Worm (Caenorhabditis elegans) whole organism, late embryonic: Measurements from ENCODE around the gene crls-1.

Source experiments
- C08G9.2 ChIP-seq: sonication (generic microtip); optimal IDR thresholded peaks from 2 replicates; lab custom pipeline; 2016; ENCODE audit warnings: mild to moderate bottlenecking, missing genetic modification characterization, moderate library complexity, missing compliant biosample characterization
- C38D4.7 ChIP-seq: fragments of 200-800 bp; sonication (Bioruptor generic); optimal IDR thresholded peaks from 2 replicates; lab custom pipeline; 2018; ENCODE audit warnings: mild to moderate bottlenecking, missing genetic modification characterization, moderate library complexity, missing compliant biosample characterization
- K09A11.1 ChIP-seq: sonication (generic microtip); optimal IDR thresholded peaks from 2 replicates; lab custom pipeline; 2017; ENCODE audit warnings: antibody characterized with exemption, mild to moderate bottlenecking, missing genetic modification characterization, missing compliant biosample characterization; ENCODE audit not compliant: insufficient read depth
- T23F11.4 ChIP-seq: fragments of 200-800 bp; sonication (Bioruptor generic); optimal IDR thresholded peaks from 2 replicates; lab custom pipeline; 2018; ENCODE audit warnings: mild to moderate bottlenecking, missing genetic modification characterization, missing compliant biosample characterization
- ahr-1 ChIP-seq: sonication (generic microtip); optimal IDR thresholded peaks from 2 replicates; lab custom pipeline; 2016; ENCODE audit warnings: missing genetic modification characterization, missing compliant biosample characterization
- ama-1 ChIP-seq: fragments of 150-350 bp; optimal IDR thresholded peaks from 2 replicates; lab custom pipeline; 2014
- ceh-2 ChIP-seq: sonication (generic microtip); optimal IDR thresholded peaks from 2 replicates; lab custom pipeline; 2016; ENCODE audit warnings: missing genotype, missing genetic modification characterization, missing compliant biosample characterization
- ceh-22 ChIP-seq: sonication (generic microtip); optimal IDR thresholded peaks from 2 replicates; lab custom pipeline; 2017; ENCODE audit warnings: missing biosample characterization, missing genetic modification characterization
- ceh-24 ChIP-seq: sonication (generic microtip); optimal IDR thresholded peaks from 2 replicates; lab custom pipeline; 2016; ENCODE audit warnings: mild to moderate bottlenecking, missing genetic modification characterization, missing compliant biosample characterization
- ceh-45 ChIP-seq: fragments of 200-800 bp; sonication (Bioruptor generic); IDR thresholded peaks from 2 replicates; pipeline ENCODE4 v1.3.6; 2022; ENCODE audit warnings: missing genetic modification reagents, missing genetic modification characterization, missing compliant biosample characterization
- ceh-48 ChIP-seq: sonication (generic microtip); optimal IDR thresholded peaks from 2 replicates; lab custom pipeline; 2016; ENCODE audit warnings: missing genetic modification characterization, inconsistent platforms, missing compliant biosample characterization
- ceh-6 ChIP-seq: fragments of 200-800 bp; sonication (Bioruptor generic); optimal IDR thresholded peaks from 2 replicates; lab custom pipeline; 2018; ENCODE audit warnings: mild to moderate bottlenecking, missing genetic modification characterization, missing compliant biosample characterization
- ceh-9 ChIP-seq: sonication (generic microtip); optimal IDR thresholded peaks from 2 replicates; lab custom pipeline; 2016; ENCODE audit warnings: mild to moderate bottlenecking, missing genetic modification characterization, inconsistent platforms, missing compliant biosample characterization
- che-1 ChIP-seq: sonication (generic microtip); optimal IDR thresholded peaks from 2 replicates; lab custom pipeline; 2016; ENCODE audit warnings: mild to moderate bottlenecking, missing genetic modification characterization, missing compliant biosample characterization
- dmd-4 ChIP-seq: sonication (generic microtip); optimal IDR thresholded peaks from 2 replicates; lab custom pipeline; 2016; ENCODE audit warnings: borderline replicate concordance, missing genetic modification characterization, missing compliant biosample characterization
- dve-1 ChIP-seq: sonication (generic microtip); optimal IDR thresholded peaks from 2 replicates; lab custom pipeline; 2017; ENCODE audit warnings: antibody characterized with exemption, mild to moderate bottlenecking, missing genetic modification characterization, missing compliant biosample characterization
- elt-2 ChIP-seq: sonication (generic microtip); optimal IDR thresholded peaks from 2 replicates; lab custom pipeline; 2016; ENCODE audit warnings: missing genetic modification reagents, missing genetic modification characterization, missing compliant biosample characterization
- elt-4 ChIP-seq: sonication (generic microtip); optimal IDR thresholded peaks from 2 replicates; lab custom pipeline; 2016; ENCODE audit warnings: missing genetic modification characterization, missing compliant biosample characterization
- ets-4 ChIP-seq: sonication (generic microtip); optimal IDR thresholded peaks from 2 replicates; lab custom pipeline; 2016; ENCODE audit warnings: missing genetic modification characterization, missing compliant biosample characterization
- fkh-10 ChIP-seq: fragments of 150-350 bp; optimal IDR thresholded peaks from 2 replicates; lab custom pipeline; 2014; ENCODE audit warnings: missing biosample characterization, missing genetic modification reagents, missing genetic modification characterization
- gmeb-2 ChIP-seq: sonication (generic microtip); optimal IDR thresholded peaks from 2 replicates; lab custom pipeline; 2016; ENCODE audit warnings: missing genetic modification characterization, inconsistent platforms, missing compliant biosample characterization
- hlh-15 ChIP-seq: sonication (generic microtip); optimal IDR thresholded peaks from 2 replicates; lab custom pipeline; 2016; ENCODE audit warnings: missing genetic modification characterization, missing compliant biosample characterization
- hlh-30 ChIP-seq: sonication (generic microtip); optimal IDR thresholded peaks from 2 replicates; lab custom pipeline; 2017; ENCODE audit warnings: antibody characterized with exemption, missing genetic modification characterization, missing compliant biosample characterization; ENCODE audit not compliant: insufficient read depth
- hlh-8 ChIP-seq: sonication (generic microtip); optimal IDR thresholded peaks from 2 replicates; lab custom pipeline; 2016; ENCODE audit warnings: missing genotype, missing genetic modification characterization, missing compliant biosample characterization
- lim-6 ChIP-seq: sonication (generic microtip); optimal IDR thresholded peaks from 2 replicates; lab custom pipeline; 2016; ENCODE audit warnings: missing genetic modification characterization, missing compliant biosample characterization
- madf-2 ChIP-seq: sonication (generic microtip); optimal IDR thresholded peaks from 2 replicates; lab custom pipeline; 2017; ENCODE audit warnings: missing genetic modification characterization, missing compliant biosample characterization
- mec-3 ChIP-seq: sonication (generic microtip); optimal IDR thresholded peaks from 2 replicates; lab custom pipeline; 2016; ENCODE audit warnings: borderline replicate concordance, missing genetic modification characterization, missing compliant biosample characterization
- nhr-11 ChIP-seq: fragments of 150-350 bp; optimal IDR thresholded peaks from 2 replicates; lab custom pipeline; 2014; ENCODE audit warnings: missing biosample characterization, missing genetic modification characterization
- pag-3 ChIP-seq: sonication (generic microtip); optimal IDR thresholded peaks from 2 replicates; lab custom pipeline; 2016; ENCODE audit warnings: missing compliant biosample characterization, missing genetic modification characterization, borderline replicate concordance
- pha-2 ChIP-seq: sonication (generic microtip); optimal IDR thresholded peaks from 2 replicates; lab custom pipeline; 2017; ENCODE audit warnings: mild to moderate bottlenecking, missing genetic modification characterization, missing compliant biosample characterization
- pha-4 ChIP-seq: fragments of 150-350 bp; optimal IDR thresholded peaks from 2 replicates; lab custom pipeline; 2018; ENCODE audit warnings: missing biosample characterization, missing genetic modification reagents, missing genetic modification characterization
- pqm-1 ChIP-seq: sonication (generic microtip); optimal IDR thresholded peaks from 2 replicates; lab custom pipeline; 2016; ENCODE audit warnings: missing genetic modification characterization, missing compliant biosample characterization
- ref-2 ChIP-seq: sonication (generic microtip); optimal IDR thresholded peaks from 2 replicates; lab custom pipeline; 2016; ENCODE audit warnings: missing genetic modification characterization, missing compliant biosample characterization
- rnt-1 ChIP-seq: sonication (generic microtip); optimal IDR thresholded peaks from 2 replicates; lab custom pipeline; 2016; ENCODE audit warnings: missing genetic modification characterization, missing compliant biosample characterization
- sdc-2 ChIP-seq: sonication (generic microtip); optimal IDR thresholded peaks from 2 replicates; lab custom pipeline; 2016; ENCODE audit warnings: missing genotype, missing genetic modification characterization, missing compliant biosample characterization
- tbx-2 ChIP-seq: sonication (generic microtip); optimal IDR thresholded peaks from 2 replicates; lab custom pipeline; 2016; ENCODE audit warnings: missing genetic modification characterization, missing compliant biosample characterization
- ttx-3 ChIP-seq: sonication (generic microtip); optimal IDR thresholded peaks from 2 replicates; lab custom pipeline; 2016; ENCODE audit warnings: missing genetic modification reagents, missing genetic modification characterization, missing compliant biosample characterization
- unc-55 ChIP-seq: sonication (generic microtip); optimal IDR thresholded peaks from 2 replicates; lab custom pipeline; 2017; ENCODE audit warnings: missing biosample characterization, missing genetic modification reagents, missing genetic modification characterization
- zip-5 ChIP-seq: sonication (generic microtip); optimal IDR thresholded peaks from 2 replicates; lab custom pipeline; 2016; ENCODE audit warnings: missing genetic modification characterization, missing compliant biosample characterization
- ztf-16 ChIP-seq: sonication (generic microtip); optimal IDR thresholded peaks from 2 replicates; lab custom pipeline; 2017; ENCODE audit warnings: missing genetic modification characterization, missing compliant biosample characterization

crls-1 gene

ce11 chrIII:907311-907710 lies 2.4 kb downstream of the crls-1 start, which contains the start of gene F23H11.4:
Gene F23H11.4, minus strand, starts transcription at chrIII:907539.
- no peak for TF ChIP-seq fkh-10 (GFP tag; lab: Kevin White, UChicago)
- TF ChIP-seq pqm-1 (tag; lab: Kevin White, UChicago): no peak
- no peak for TF ChIP-seq ceh-22 (tag; lab: Kevin White, UChicago)
- TF ChIP-seq dve-1 (tag; lab: Kevin White, UChicago): no peak
- TF ChIP-seq K09A11.1 (tag; lab: Kevin White, UChicago): no peak
- TF ChIP-seq pha-4 (tag; lab: Kevin White, UChicago): no peak
- TF ChIP-seq pag-3 (tag; lab: Kevin White, UChicago): no peak
- no peak for TF ChIP-seq C08G9.2 (tag; lab: Kevin White, UChicago)
- no peak for TF ChIP-seq ref-2 (tag; lab: Kevin White, UChicago)
- no peak for TF ChIP-seq ceh-24
- TF ChIP-seq nhr-11: no peak
- no peak for TF ChIP-seq ceh-48
- no peak for TF ChIP-seq ttx-3
- TF ChIP-seq mec-3 (tag; lab: Kevin White, UChicago): no peak
- no peak for TF ChIP-seq ceh-2 (tag; lab: Kevin White, UChicago)
- TF ChIP-seq hlh-15 (tag; lab: Kevin White, UChicago): no peak

ce11 chrIII:901600-902250 lies 8.0 kb downstream of the crls-1 start:
- no peak for TF ChIP-seq sdc-2
- no peak for TF ChIP-seq hlh-15 (tag; lab: Kevin White, UChicago)
- TF ChIP-seq ceh-22 (tag; lab: Kevin White, UChicago): no peak
- no peak for TF ChIP-seq madf-2 (tag; lab: Kevin White, UChicago)
- TF ChIP-seq rnt-1 (tag; lab: Kevin White, UChicago): no peak
- no peak for TF ChIP-seq ahr-1 (tag; lab: Kevin White, UChicago)
- TF ChIP-seq elt-2 (tag; lab: Kevin White, UChicago): no peak
- TF ChIP-seq ztf-16 (tag; lab: Kevin White, UChicago): no peak
- no peak for TF ChIP-seq che-1 (tag; lab: Kevin White, UChicago)
- no peak for TF ChIP-seq tbx-2 (tag; lab: Kevin White, UChicago)
- no peak for TF ChIP-seq ceh-6 (GFP tag; lab: Kevin White, UChicago)
- no peak for TF ChIP-seq C38D4.7 (GFP tag; lab: Kevin White, UChicago)
- no peak for TF ChIP-seq hlh-8 (tag; lab: Kevin White, UChicago)
- TF ChIP-seq elt-4 (tag; lab: Kevin White, UChicago): no peak
- TF ChIP-seq ttx-3: no peak
- no peak for TF ChIP-seq unc-55
- no peak for TF ChIP-seq gmeb-2 (tag; lab: Kevin White, UChicago)
- TF ChIP-seq fkh-10 (GFP tag; lab: Kevin White, UChicago): no peak

ce11 chrIII:901148-901547 lies 8.6 kb downstream of the crls-1 start, which contains the start of gene sucl-2:
Gene sucl-2, minus strand, starts transcription at chrIII:901412.
- TF ChIP-seq K09A11.1 (tag; lab: Kevin White, UChicago): no peak
- no peak for TF ChIP-seq pha-2
- TF ChIP-seq gmeb-2 (tag; lab: Kevin White, UChicago): no peak
- no peak for TF ChIP-seq dmd-4 (tag; lab: Kevin White, UChicago)
- TF ChIP-seq ets-4: no peak
- no peak for TF ChIP-seq hlh-30 (tag; lab: Kevin White, UChicago)
- no peak for TF ChIP-seq ceh-9 (tag; lab: Kevin White, UChicago)
- TF ChIP-seq elt-2 (tag; lab: Kevin White, UChicago): no peak
- TF ChIP-seq ttx-3: no peak
- no peak for TF ChIP-seq ceh-45 (GFP tag; lab: Robert Waterston, UW)
- no peak for TF ChIP-seq zip-5 (tag; lab: Kevin White, UChicago)
- TF ChIP-seq lim-6 (tag; lab: Kevin White, UChicago): no peak
- TF ChIP-seq dve-1 (tag; lab: Kevin White, UChicago): no peak
- TF ChIP-seq ama-1: no peak
- TF ChIP-seq T23F11.4 (GFP tag; lab: Kevin White, UChicago): no peak
